Fruit fly (Drosophila melanogaster) whole organism, embryonic: Measurements from ENCODE around the gene CG6153.
A peak's percentile ranks its signal among the peaks of the same experiment; 100 is the strongest.

ENCODE experiments used
- CG10267 ChIP-seq: fragments of 200-800 bp; sonication (Bioruptor generic); optimal IDR thresholded peaks from 2 replicates; lab custom pipeline; 2018; ENCODE audit warnings: missing biosample characterization, mild to moderate bottlenecking, missing genetic modification characterization, moderate library complexity
- CG10979 ChIP-seq: fragments of 200-800 bp; sonication (Bioruptor generic); optimal IDR thresholded peaks from 2 replicates; lab custom pipeline; 2018; ENCODE audit warnings: missing biosample characterization, mild to moderate bottlenecking, missing genetic modification characterization, moderate library complexity
- CG11504 ChIP-seq: fragments of 200-800 bp; sonication (Bioruptor generic); optimal IDR thresholded peaks from 3 replicates; lab custom pipeline; 2019; ENCODE audit warnings: missing biosample characterization, mild to moderate bottlenecking, missing genetic modification characterization, moderate library complexity
- CG1233 ChIP-seq: fragments of 200-800 bp; sonication (Bioruptor generic); optimal IDR thresholded peaks from 4 replicates; lab custom pipeline; 2018; ENCODE audit warnings: missing biosample characterization, mild to moderate bottlenecking, missing genetic modification characterization
- CG15601 ChIP-seq: fragments of 200-800 bp; sonication (Bioruptor generic); optimal IDR thresholded peaks from 3 replicates; lab custom pipeline; 2019; ENCODE audit warnings: missing biosample characterization, mild to moderate bottlenecking, missing genetic modification characterization, moderate library complexity
- CG18262 ChIP-seq: fragments of 200-800 bp; optimal IDR thresholded peaks from 3 replicates; lab custom pipeline; 2019; ENCODE audit warnings: missing biosample characterization, mild to moderate bottlenecking, missing genetic modification characterization, moderate library complexity
- CG34422 ChIP-seq: fragments of 200-800 bp; sonication (Bioruptor generic); IDR thresholded peaks from 3 replicates; pipeline ENCODE4 v1.3.6; 2022; ENCODE audit warnings: missing biosample characterization, missing genetic modification characterization
- CG3838 ChIP-seq: fragments of 200-800 bp; sonication (Bioruptor generic); optimal IDR thresholded peaks from 3 replicates; lab custom pipeline; 2016; ENCODE audit warnings: missing biosample characterization, missing genetic modification characterization
- CG4282 ChIP-seq: fragments of 200-800 bp; sonication (Bioruptor generic); optimal IDR thresholded peaks from 2 replicates; lab custom pipeline; 2016; ENCODE audit warnings: missing biosample characterization, missing genetic modification characterization
- CG6791 ChIP-seq: fragments of 200-800 bp; sonication (Bioruptor generic); IDR thresholded peaks from 3 replicates; pipeline ENCODE4 v1.3.6; 2022; ENCODE audit warnings: missing biosample characterization, missing genetic modification characterization; ENCODE audit not compliant: partially characterized antibody
- CG7963 ChIP-seq: fragments of 200-800 bp; sonication (Bioruptor generic); IDR thresholded peaks from 3 replicates; pipeline ENCODE4 v1.3.6; 2022; ENCODE audit warnings: missing biosample characterization, missing genetic modification characterization; ENCODE audit not compliant: partially characterized antibody
- CG8089 ChIP-seq: fragments of 200-800 bp; sonication (Bioruptor generic); optimal IDR thresholded peaks from 3 replicates; lab custom pipeline; 2016; ENCODE audit warnings: missing biosample characterization, missing genetic modification characterization
- CG9797 ChIP-seq: fragments of 200-800 bp; sonication (Bioruptor generic); optimal IDR thresholded peaks from 3 replicates; lab custom pipeline; 2018; ENCODE audit warnings: missing biosample characterization, mild to moderate bottlenecking, missing genetic modification characterization
- CG9876 ChIP-seq: fragments of 200-800 bp; sonication (Bioruptor generic); optimal IDR thresholded peaks from 2 replicates; lab custom pipeline; 2016; ENCODE audit warnings: missing biosample characterization, missing genetic modification characterization
- CHES-1-like ChIP-seq: fragments of 200-800 bp; sonication (Bioruptor generic); optimal IDR thresholded peaks from 2 replicates; lab custom pipeline; 2016; ENCODE audit warnings: missing biosample characterization, missing genetic modification characterization
- Doc3 ChIP-seq: fragments of 200-800 bp; sonication (Bioruptor generic); IDR thresholded peaks from 3 replicates; pipeline ENCODE4 v1.3.6; 2022; ENCODE audit warnings: missing biosample characterization, missing genetic modification characterization; ENCODE audit not compliant: partially characterized antibody
- Dref ChIP-seq: fragments of 200-800 bp; sonication (Bioruptor generic); IDR thresholded peaks from 2 replicates; pipeline ENCODE4 v1.3.6; 2022; ENCODE audit warnings: missing biosample characterization, missing genetic modification characterization
- Ets97D ChIP-seq: fragments of 200-800 bp; sonication (Bioruptor generic); optimal IDR thresholded peaks from 3 replicates; lab custom pipeline; 2016; ENCODE audit warnings: missing biosample characterization, missing genetic modification characterization
- MBD-R2 ChIP-seq: fragments of 200-800 bp; sonication (Bioruptor generic); IDR thresholded peaks from 2 replicates; pipeline ENCODE4 v1.3.6; 2022; ENCODE audit warnings: missing biosample characterization, missing genetic modification characterization
- MESR4 ChIP-seq: fragments of 200-800 bp; sonication (Bioruptor generic); optimal IDR thresholded peaks from 2 replicates; lab custom pipeline; 2018; ENCODE audit warnings: missing biosample characterization, mild to moderate bottlenecking, missing genetic modification characterization, moderate library complexity
- Myb ChIP-seq: fragments of 200-800 bp; sonication (Bioruptor generic); optimal IDR thresholded peaks from 2 replicates; lab custom pipeline; 2016; ENCODE audit warnings: missing biosample characterization, missing genetic modification characterization
- Nf-YB ChIP-seq: fragments of 200-800 bp; sonication (Bioruptor generic); optimal IDR thresholded peaks from 3 replicates; lab custom pipeline; 2019; ENCODE audit warnings: missing biosample characterization, mild to moderate bottlenecking, missing genetic modification characterization, moderate library complexity
- Nf-YC ChIP-seq: fragments of 200-800 bp; optimal IDR thresholded peaks from 3 replicates; lab custom pipeline; 2019; ENCODE audit warnings: missing biosample characterization, mild to moderate bottlenecking, missing genetic modification characterization, moderate library complexity
- Opbp ChIP-seq: fragments of 200-800 bp; sonication (Bioruptor generic); IDR thresholded peaks from 3 replicates; pipeline ENCODE4 v1.3.6; 2022; ENCODE audit warnings: missing biosample characterization, missing genetic modification characterization; ENCODE audit not compliant: partially characterized antibody
- Scr ChIP-seq: fragments of 200-800 bp; sonication (Bioruptor generic); IDR thresholded peaks from 2 replicates; pipeline ENCODE4 v1.3.6; 2022; ENCODE audit warnings: missing biosample characterization, missing genetic modification characterization; ENCODE audit not compliant: partially characterized antibody
- Sry-β ChIP-seq: fragments of 200-800 bp; sonication (Bioruptor generic); optimal IDR thresholded peaks from 2 replicates; lab custom pipeline; 2018; ENCODE audit warnings: missing biosample characterization, mild to moderate bottlenecking, missing genetic modification characterization, moderate library complexity
- Sry-δ ChIP-seq: fragments of 200-800 bp; sonication (Bioruptor generic); optimal IDR thresholded peaks from 2 replicates; lab custom pipeline; 2016; ENCODE audit warnings: missing biosample characterization, missing genetic modification characterization
- YL-1 ChIP-seq: fragments of 200-800 bp; sonication (Bioruptor generic); optimal IDR thresholded peaks from 3 replicates; lab custom pipeline; 2017; ENCODE audit warnings: missing biosample characterization, mild to moderate bottlenecking, missing genetic modification characterization
- crc ChIP-seq: fragments of 200-800 bp; sonication (Bioruptor generic); optimal IDR thresholded peaks from 2 replicates; lab custom pipeline; 2016; ENCODE audit warnings: missing biosample characterization, missing genetic modification characterization
- gcm ChIP-seq: fragments of 200-800 bp; sonication (Bioruptor generic); optimal IDR thresholded peaks from 2 replicates; lab custom pipeline; 2019; ENCODE audit warnings: missing biosample characterization, mild to moderate bottlenecking, missing genetic modification characterization, moderate library complexity
- hbn ChIP-seq: fragments of 200-800 bp; sonication (Bioruptor generic); IDR thresholded peaks from 2 replicates; pipeline ENCODE4 v1.3.6; 2022; ENCODE audit warnings: missing biosample characterization, missing genetic modification characterization; ENCODE audit not compliant: partially characterized antibody
- inv ChIP-seq: fragments of 200-800 bp; sonication (Bioruptor generic); IDR thresholded peaks from 2 replicates; pipeline ENCODE4 v1.3.6; 2022; ENCODE audit warnings: missing biosample characterization, missing genetic modification characterization; ENCODE audit not compliant: partially characterized antibody
- kah ChIP-seq: fragments of 200-800 bp; sonication (Bioruptor generic); optimal IDR thresholded peaks from 2 replicates; lab custom pipeline; 2018; ENCODE audit warnings: missing biosample characterization, mild to moderate bottlenecking, missing genetic modification characterization
- knrl ChIP-seq: fragments of 200-800 bp; sonication (Bioruptor generic); IDR thresholded peaks from 3 replicates; pipeline ENCODE4 v1.3.6; 2022; ENCODE audit warnings: missing biosample characterization, missing genetic modification characterization; ENCODE audit not compliant: partially characterized antibody
- lov ChIP-seq, 2 experiments: fragments of 200-800 bp in 1 of 2; fragments of >200 bp in 1 of 2; sonication (Bioruptor generic) in 1 of 2; IDR thresholded peaks in 1 of 2; optimal IDR thresholded peaks in 1 of 2; 2 replicates in 1 of 2; 3 replicates in 1 of 2; pipeline versions ENCODE4 v1.3.6 to Lab custom; 2017 to 2022; ENCODE audit warnings: missing biosample characterization in 1 of 2, missing genetic modification characterization in 1 of 2
- nerfin-1 ChIP-seq: fragments of 200-800 bp; sonication (Bioruptor generic); optimal IDR thresholded peaks from 3 replicates; lab custom pipeline; 2019; ENCODE audit warnings: missing biosample characterization, mild to moderate bottlenecking, missing genetic modification characterization, moderate library complexity
- nerfin-2 ChIP-seq: fragments of 200-800 bp; sonication (Bioruptor generic); IDR thresholded peaks from 2 replicates; pipeline ENCODE4 v1.3.6; 2022; ENCODE audit warnings: missing biosample characterization, missing genetic modification characterization; ENCODE audit not compliant: partially characterized antibody
- phol ChIP-seq: fragments of 200-800 bp; sonication (Bioruptor generic); optimal IDR thresholded peaks from 3 replicates; lab custom pipeline; 2018; ENCODE audit warnings: missing biosample characterization, mild to moderate bottlenecking, missing genetic modification characterization, moderate library complexity
- pzg ChIP-seq: fragments of 200-800 bp; sonication (Bioruptor generic); optimal IDR thresholded peaks from 3 replicates; lab custom pipeline; 2018; ENCODE audit warnings: missing biosample characterization, mild to moderate bottlenecking, missing genetic modification characterization, moderate library complexity
- seq ChIP-seq: fragments of 200-800 bp; sonication (Bioruptor generic); IDR thresholded peaks from 2 replicates; pipeline ENCODE4 v1.3.6; 2022; ENCODE audit warnings: missing biosample characterization, missing genetic modification characterization
- sim ChIP-seq: fragments of 200-800 bp; sonication (Bioruptor generic); IDR thresholded peaks from 2 replicates; pipeline ENCODE4 v1.3.6; 2022; ENCODE audit warnings: missing biosample characterization, missing genetic modification characterization
- trem ChIP-seq: fragments of 200-800 bp; optimal IDR thresholded peaks from 3 replicates; lab custom pipeline; 2019; ENCODE audit warnings: missing biosample characterization, mild to moderate bottlenecking, missing genetic modification characterization, moderate library complexity
- twi ChIP-seq: fragments of 200-800 bp; optimal IDR thresholded peaks from 2 replicates; lab custom pipeline; 2019; ENCODE audit warnings: missing biosample characterization, mild to moderate bottlenecking, missing genetic modification characterization, moderate library complexity
- unc-4 ChIP-seq: fragments of 200-800 bp; sonication (Bioruptor generic); IDR thresholded peaks from 2 replicates; pipeline ENCODE4 v1.3.6; 2022; ENCODE audit warnings: missing biosample characterization, missing genetic modification characterization; ENCODE audit not compliant: partially characterized antibody
- zen ChIP-seq: fragments of 200-800 bp; sonication (Bioruptor generic); optimal IDR thresholded peaks from 3 replicates; lab custom pipeline; 2018; ENCODE audit warnings: missing biosample characterization, mild to moderate bottlenecking, missing genetic modification characterization, moderate library complexity
- zfh2 ChIP-seq: fragments of 200-800 bp; sonication (Bioruptor generic); optimal IDR thresholded peaks from 2 replicates; lab custom pipeline; 2016; ENCODE audit warnings: missing biosample characterization, missing genetic modification characterization

CG6153 gene

dm6 chr2L:12689281-12689765 lies 3.5 kb upstream of the CG6153 start:
- TF ChIP-seq sim (GFP tag; lab: Robert Waterston, UW) (no peak), Nf-YB (peak; percentile 92), CG10979 (no peak), seq (GFP tag; lab: Robert Waterston, UW) (peak; percentile 39; the same call in 1 of the 2 replicates), CG11504 (tag; lab: Kevin White, UChicago) (no peak), lov (optimal IDR thresholded peaks at IDR 0.05; lab: Kevin White, UChicago) (no peak), lov (GFP tag; IDR thresholded peaks at IDR 0.05; lab: Robert Waterston, UW) (peak; percentile 6; the same call in 1 of the 3 replicates), gcm (GFP tag; lab: Kevin White, UChicago) (no peak), Nf-YC (tag; lab: Kevin White, UChicago) (peak; percentile 94)

- TF ChIP-seq CG10267 (tag; lab: Kevin White, UChicago): no peak
- TF ChIP-seq Sry-δ (GFP tag; lab: Kevin White, UChicago): peak; percentile 64
- peak; percentile 54 for TF ChIP-seq zen (tag; lab: Kevin White, UChicago)
- TF ChIP-seq twi (tag; lab: Kevin White, UChicago): no peak
- no peak for TF ChIP-seq CG9876 (GFP tag; lab: Kevin White, UChicago)
- TF ChIP-seq CG7963 (GFP tag; lab: Robert Waterston, UW): peak; percentile 69; the same call in 2 of the 3 replicates
- TF ChIP-seq Myb (GFP tag; lab: Kevin White, UChicago): peak; percentile 59
- TF ChIP-seq MESR4: peak; percentile 31
- TF ChIP-seq Doc3 (GFP tag; lab: Robert Waterston, UW): peak; percentile 69
- peak; percentile 40 for TF ChIP-seq CG9797 (GFP tag; lab: Kevin White, UChicago)
- TF ChIP-seq unc-4 (GFP tag; lab: Robert Waterston, UW): peak; percentile 75
- no peak for TF ChIP-seq CG4282
- peak; percentile 81; the same call in 2 of the 3 replicates for TF ChIP-seq Opbp (GFP tag; lab: Robert Waterston, UW)
- peak; percentile 37 for TF ChIP-seq YL-1 (GFP tag; lab: Kevin White, UChicago)
- peak; percentile 25 for TF ChIP-seq Ets97D (GFP tag; lab: Kevin White, UChicago)
- TF ChIP-seq pzg (GFP tag; lab: Kevin White, UChicago): peak; percentile 70
- peak; percentile 4 for TF ChIP-seq CHES-1-like (GFP tag; lab: Kevin White, UChicago)
- peak; percentile 61 for TF ChIP-seq phol (tag; lab: Kevin White, UChicago)
- TF ChIP-seq trem: peak; percentile 54
- TF ChIP-seq CG6791 (GFP tag; lab: Robert Waterston, UW): peak; percentile 76
- TF ChIP-seq CG18262: no peak
- TF ChIP-seq zfh2: no peak
- TF ChIP-seq crc (GFP tag; lab: Kevin White, UChicago): no peak
- peak; percentile 37 for TF ChIP-seq Sry-β (GFP tag; lab: Kevin White, UChicago)
- peak; percentile 54; the same call in 1 of the 3 replicates for TF ChIP-seq CG34422 (GFP tag; lab: Robert Waterston, UW)
- TF ChIP-seq hbn (GFP tag; lab: Robert Waterston, UW): peak; percentile 83
- TF ChIP-seq kah (GFP tag; lab: Kevin White, UChicago): peak; percentile 99
- TF ChIP-seq MBD-R2: peak; percentile 94
- peak; percentile 81 for TF ChIP-seq Scr (GFP tag; lab: Robert Waterston, UW)
- TF ChIP-seq Dref (GFP tag; lab: Robert Waterston, UW): peak; percentile 52
- no peak for TF ChIP-seq CG3838 (GFP tag; lab: Kevin White, UChicago)
- no peak for TF ChIP-seq CG1233 (GFP tag; lab: Kevin White, UChicago)
- no peak for TF ChIP-seq CG15601 (tag; lab: Kevin White, UChicago)
- peak; percentile 78 for TF ChIP-seq knrl (GFP tag; lab: Robert Waterston, UW)
- TF ChIP-seq CG8089 (GFP tag; lab: Kevin White, UChicago): no peak
- TF ChIP-seq nerfin-1 (tag; lab: Kevin White, UChicago): peak; percentile 58
- peak; percentile 59; the same call in 1 of the 2 replicates for TF ChIP-seq nerfin-2 (GFP tag; lab: Robert Waterston, UW)
- peak; percentile 56 for TF ChIP-seq inv (GFP tag; lab: Robert Waterston, UW)
Measured at dm6 chr2L:12694823-12695420, 2.1 kb downstream of the CG6153 start, which contains the start of the genes IFT43 and PICK1. IFT43 (minus strand) TSS chr2L:12694988. PICK1 (plus strand) TSS chr2L:12695033.
